Worm (Caenorhabditis elegans): Measurements from ENCODE around the gene lsm-7.

- TF ChIP-seq ctbp-1 (GFP tag; IDR thresholded peaks at IDR 0.05) = no peak
- no peak for TF ChIP-seq zag-1 (tag; optimal IDR thresholded peaks at IDR 0.05)
- no peak for TF ChIP-seq ztf-11 (tag; optimal IDR thresholded peaks at IDR 0.05)
- no peak for TF ChIP-seq ama-1 (optimal IDR thresholded peaks at IDR 0.05)
- TF ChIP-seq unc-62 (GFP tag; optimal IDR thresholded peaks at IDR 0.05 in 1 of 2) = no peak
- no peak for TF ChIP-seq unc-62 (tag; optimal IDR thresholded peaks at IDR 0.05)
- TF ChIP-seq fkh-10 (GFP tag; optimal IDR thresholded peaks at IDR 0.05) = no peak
- no peak for TF ChIP-seq unc-130 (GFP tag; optimal IDR thresholded peaks at IDR 0.05)
Observed at ce11 chrIV:10919770-10920169, 13.5 kb upstream of the lsm-7 start, which contains the start of gene rbr-2.

Data from whole organism, L4 larva.